Worm (Caenorhabditis elegans) whole organism, L3 larva: ENCODE measurements around the gene arf-1.

Experiments
- ceh-9 ChIP-seq: sonication (generic microtip); optimal IDR thresholded peaks from 2 replicates; lab custom pipeline; 2018; ENCODE audit warnings: missing biosample characterization, missing genetic modification characterization
- egl-27 ChIP-seq: sonication (generic microtip); optimal IDR thresholded peaks from 4 replicates; lab custom pipeline; 2017; ENCODE audit warnings: missing biosample characterization, missing genetic modification reagents, missing genetic modification characterization
- fos-1 ChIP-seq: fragments of 150-350 bp; optimal IDR thresholded peaks from 2 replicates; lab custom pipeline; 2014; ENCODE audit warnings: missing biosample characterization, missing genetic modification characterization
- lin-39 ChIP-seq: fragments of 150-350 bp; optimal IDR thresholded peaks from 2 replicates; lab custom pipeline; 2018; ENCODE audit warnings: missing biosample characterization, missing genetic modification reagents, missing genetic modification characterization
- nhr-28 ChIP-seq: fragments of 150-350 bp; optimal IDR thresholded peaks from 2 replicates; lab custom pipeline; 2014; ENCODE audit warnings: missing biosample characterization, missing genetic modification characterization
- nhr-77 ChIP-seq: fragments of 150-350 bp; optimal IDR thresholded peaks from 2 replicates; lab custom pipeline; 2014; ENCODE audit warnings: missing biosample characterization, missing genetic modification characterization
- sea-2 ChIP-seq: fragments of 150-350 bp; sonication (generic microtip); optimal IDR thresholded peaks from 4 replicates; lab custom pipeline; 2014; ENCODE audit warnings: missing biosample characterization, missing genetic modification reagents, missing genetic modification characterization
- snpc-4 ChIP-seq: fragments of 150-350 bp; optimal IDR thresholded peaks from 2 replicates; lab custom pipeline; 2014; ENCODE audit warnings: missing biosample characterization, missing genetic modification characterization
- unc-62 ChIP-seq: fragments of 150-350 bp; sonication (generic microtip); optimal IDR thresholded peaks from 4 replicates; lab custom pipeline; 2014; ENCODE audit warnings: missing biosample characterization, missing genetic modification reagents, missing genetic modification characterization
- zag-1 ChIP-seq: fragments of 150-350 bp; optimal IDR thresholded peaks from 2 replicates; lab custom pipeline; 2014; ENCODE audit warnings: missing biosample characterization, missing genetic modification characterization
- ztf-11 ChIP-seq: fragments of 150-350 bp; optimal IDR thresholded peaks from 2 replicates; lab custom pipeline; 2014; ENCODE audit warnings: missing biosample characterization, missing genetic modification characterization

DNA sequence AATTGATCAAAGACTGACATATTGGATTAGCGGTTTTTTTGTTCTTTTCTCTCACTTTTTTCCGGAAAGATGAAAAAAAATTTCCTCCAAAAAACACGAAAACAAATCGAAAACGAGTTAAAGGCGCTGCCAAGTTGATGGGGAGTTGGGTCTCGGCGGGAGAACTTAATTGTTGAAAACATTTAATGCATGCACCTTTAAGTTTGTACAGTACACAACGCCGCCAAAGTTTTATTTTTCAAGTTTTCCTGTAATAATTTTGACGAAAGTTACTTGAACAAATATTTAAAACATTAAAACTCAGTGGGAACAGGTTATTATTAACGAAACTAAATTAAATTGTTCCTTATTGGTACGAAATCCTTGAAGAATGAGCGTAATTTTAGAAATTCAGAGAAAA, 13.2 kb upstream of the arf-1 start:
- no peak for TF ChIP-seq nhr-77
- TF ChIP-seq lin-39 (tag; lab: Kevin White, UChicago): no peak
- TF ChIP-seq sea-2 (GFP tag; lab: Kevin White, UChicago): no peak
- TF ChIP-seq unc-62: no peak
- no peak for TF ChIP-seq fos-1 (tag; lab: Kevin White, UChicago)
- no peak for TF ChIP-seq zag-1 (tag; lab: Kevin White, UChicago)
- TF ChIP-seq ztf-11 (tag; lab: Kevin White, UChicago): no peak
- TF ChIP-seq snpc-4 (tag; lab: Kevin White, UChicago): no peak
- no peak for TF ChIP-seq nhr-28 (tag; lab: Kevin White, UChicago)
- no peak for TF ChIP-seq ceh-9 (tag; lab: Kevin White, UChicago)
- TF ChIP-seq egl-27: no peak
